Worm (Caenorhabditis elegans) whole organism, L1 larva: ENCODE results near the gene srsx-14.

Experiments used
- C04F5.9 ChIP-seq: sonication (generic microtip); optimal IDR thresholded peaks from 2 replicates; lab custom pipeline; 2016; ENCODE audit warnings: missing genetic modification characterization, missing compliant biosample characterization
- dpl-1 ChIP-seq, 3 experiments: fragments of 150-350 bp in 2 of 3; sonication (generic microtip) in 1 of 3; optimal IDR thresholded peaks; 2 replicates each; lab custom pipeline; 2014 to 2017; ENCODE audit warnings: missing biosample characterization in 3 of 3, missing genetic modification characterization in 3 of 3, missing genetic modification reagents in 3 of 3
- fkh-8 ChIP-seq: sonication (generic microtip); optimal IDR thresholded peaks from 2 replicates; lab custom pipeline; 2016; ENCODE audit warnings: mild to moderate bottlenecking, missing genetic modification characterization, missing compliant biosample characterization
- jun-1 ChIP-seq: fragments of 150-350 bp; optimal IDR thresholded peaks from 2 replicates; lab custom pipeline; 2014; ENCODE audit warnings: missing biosample characterization, missing genetic modification reagents, missing genetic modification characterization
- lin-39 ChIP-seq: fragments of 150-350 bp; optimal IDR thresholded peaks from 2 replicates; lab custom pipeline; 2014; ENCODE audit warnings: missing biosample characterization, missing genetic modification reagents, missing genetic modification characterization
- nhr-11 ChIP-seq: fragments of 150-350 bp; optimal IDR thresholded peaks from 2 replicates; lab custom pipeline; 2014; ENCODE audit warnings: missing biosample characterization, missing genetic modification characterization
- nhr-76 ChIP-seq: sonication (generic microtip); optimal IDR thresholded peaks from 2 replicates; lab custom pipeline; 2017; ENCODE audit warnings: missing biosample characterization, missing genetic modification characterization
- nhr-77 ChIP-seq: fragments of 150-350 bp; optimal IDR thresholded peaks from 2 replicates; lab custom pipeline; 2014; ENCODE audit warnings: missing biosample characterization, missing genetic modification characterization
- skn-1 ChIP-seq: fragments of 150-350 bp; optimal IDR thresholded peaks from 2 replicates; lab custom pipeline; 2014; ENCODE audit warnings: missing biosample characterization, missing genetic modification characterization
- snpc-4 ChIP-seq: fragments of 150-350 bp; optimal IDR thresholded peaks from 2 replicates; lab custom pipeline; 2014; ENCODE audit warnings: missing biosample characterization, missing genetic modification characterization
- tbx-2 ChIP-seq: sonication (generic microtip); optimal IDR thresholded peaks from 2 replicates; lab custom pipeline; 2016; ENCODE audit warnings: missing genetic modification characterization, missing compliant biosample characterization
- tlp-1 ChIP-seq: fragments of 150-350 bp; optimal IDR thresholded peaks from 2 replicates; lab custom pipeline; 2014; ENCODE audit warnings: missing biosample characterization, missing genetic modification characterization
- unc-62 ChIP-seq: fragments of 150-350 bp; optimal IDR thresholded peaks from 2 replicates; lab custom pipeline; 2014; ENCODE audit warnings: missing biosample characterization, missing genetic modification reagents, missing genetic modification characterization

DNA sequence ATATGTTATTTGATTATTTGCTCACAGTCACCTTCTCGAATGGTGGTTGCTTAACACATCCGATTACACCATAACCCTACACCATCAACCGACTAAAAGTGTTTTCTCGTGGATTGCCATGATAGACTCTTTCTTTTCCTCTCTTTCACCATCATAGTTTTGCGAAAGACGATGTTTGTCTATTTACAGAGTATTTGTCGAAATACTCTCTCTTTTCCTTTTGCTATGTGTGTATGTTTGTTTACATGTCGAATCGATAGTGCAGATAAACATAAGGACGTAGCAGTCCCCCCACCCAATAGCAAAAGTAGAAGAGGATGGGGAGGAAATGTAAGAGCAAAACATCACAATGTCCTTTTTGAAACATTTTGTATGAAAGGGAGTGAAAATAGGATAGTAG lies 23.6 kb downstream of the srsx-14 start:
- TF ChIP-seq C04F5.9 (tag; lab: Kevin White, UChicago) (no peak), unc-62 (no peak), skn-1 (tag; lab: Kevin White, UChicago) (no peak), nhr-76 (no peak), jun-1 (tag; lab: Kevin White, UChicago) (peak; percentile 7), snpc-4 (tag; lab: Kevin White, UChicago) (no peak), tlp-1 (tag; lab: Kevin White, UChicago) (no peak), nhr-77 (tag; lab: Kevin White, UChicago) (peak; percentile 43), nhr-11 (no peak), fkh-8 (tag; lab: Kevin White, UChicago) (no peak), dpl-1 (GFP tag; optimal IDR thresholded peaks at IDR 0.05; lab: Kevin White, UChicago) (no peak), lin-39 (tag; lab: Kevin White, UChicago) (no peak), tbx-2 (peak; percentile 35)
